Worm (Caenorhabditis elegans): ENCODE data around the gene cht-3.

DNA sequence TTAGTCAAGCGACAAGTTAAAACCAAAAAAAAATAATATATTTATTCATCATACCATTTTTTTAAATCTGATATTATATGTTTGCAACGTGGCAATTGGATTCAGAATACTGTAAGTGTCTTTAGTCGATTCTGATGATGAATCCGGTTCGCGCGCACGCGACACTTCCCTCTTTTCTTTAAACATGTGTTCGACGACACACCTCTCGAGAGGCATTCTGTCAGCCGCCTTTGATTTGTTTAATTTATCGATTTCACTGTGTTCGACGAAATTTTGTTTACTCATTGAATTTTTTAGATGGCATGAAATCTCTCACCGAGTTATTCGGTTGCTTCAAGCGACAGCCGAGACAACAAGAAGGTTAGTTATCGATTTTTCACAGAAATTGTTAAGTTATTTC, 8.3 kb downstream of the cht-3 start, which contains the start of gene trxr-1:
- TF ChIP-seq rnt-1 (tag; optimal IDR thresholded peaks at IDR 0.05) (no peak), pqm-1 (tag; optimal IDR thresholded peaks at IDR 0.05) (no peak), ceh-9 (tag; optimal IDR thresholded peaks at IDR 0.05) (no peak), hlh-13 (GFP tag; optimal IDR thresholded peaks at IDR 0.05) (no peak), fkh-10 (GFP tag; optimal IDR thresholded peaks at IDR 0.05) (no peak), hlh-6 (tag; optimal IDR thresholded peaks at IDR 0.05) (no peak), nhr-11 (tag; optimal IDR thresholded peaks at IDR 0.05) (no peak), gmeb-2 (tag; optimal IDR thresholded peaks at IDR 0.05) (no peak), ceh-14 (tag; optimal IDR thresholded peaks at IDR 0.05) (no peak), unc-42 (tag; optimal IDR thresholded peaks at IDR 0.05) (no peak), ama-1 (optimal IDR thresholded peaks at IDR 0.05) (no peak)

All from whole organism, late embryonic.